Fruit fly (Drosophila melanogaster): ENCODE measurements around the gene meigo.

meigo gene

DNA sequence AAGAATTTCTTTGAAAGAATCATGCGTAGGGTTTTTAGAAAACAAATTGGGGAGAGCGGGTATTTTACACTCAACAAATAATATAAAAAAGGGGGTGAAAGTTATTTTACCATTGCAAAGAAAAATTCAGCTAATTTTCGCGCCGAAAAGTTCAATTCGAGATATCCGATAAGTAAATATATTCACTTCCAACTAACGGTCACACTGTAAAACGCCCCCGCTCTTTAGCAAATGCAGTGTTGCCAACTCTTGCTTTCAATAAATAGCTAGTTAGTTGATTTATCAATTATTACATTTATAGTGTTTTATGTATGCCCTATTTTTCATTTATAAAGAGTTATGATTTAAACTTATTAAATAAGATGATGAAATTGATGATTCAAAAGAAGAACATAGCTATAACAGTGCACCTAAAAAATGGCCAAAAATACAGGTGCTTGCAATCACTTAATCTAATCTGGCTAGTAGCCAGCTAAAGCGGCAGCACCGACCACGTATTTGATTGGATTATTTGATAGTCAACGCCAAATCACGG is at the start of gene meigo (continued):
- no peak for TF ChIP-seq CG16779 (tag; optimal IDR thresholded peaks at IDR 0.05)
- no peak for TF ChIP-seq Hr38 (GFP tag; optimal IDR thresholded peaks at IDR 0.05)
- TF ChIP-seq Blimp-1 (GFP tag; optimal IDR thresholded peaks at IDR 0.05), result no peak
- TF ChIP-seq CG11762 (GFP tag; optimal IDR thresholded peaks at IDR 0.05; ENCODE audit: insufficient read depth), result no peak
- TF ChIP-seq OdsH (GFP tag; optimal IDR thresholded peaks at IDR 0.05), result no peak
- TF ChIP-seq CG9139 (GFP tag; optimal IDR thresholded peaks at IDR 0.05), result no peak
- TF ChIP-seq CG6792 (GFP tag; optimal IDR thresholded peaks at IDR 0.05), result peak; percentile 47

DNA sequence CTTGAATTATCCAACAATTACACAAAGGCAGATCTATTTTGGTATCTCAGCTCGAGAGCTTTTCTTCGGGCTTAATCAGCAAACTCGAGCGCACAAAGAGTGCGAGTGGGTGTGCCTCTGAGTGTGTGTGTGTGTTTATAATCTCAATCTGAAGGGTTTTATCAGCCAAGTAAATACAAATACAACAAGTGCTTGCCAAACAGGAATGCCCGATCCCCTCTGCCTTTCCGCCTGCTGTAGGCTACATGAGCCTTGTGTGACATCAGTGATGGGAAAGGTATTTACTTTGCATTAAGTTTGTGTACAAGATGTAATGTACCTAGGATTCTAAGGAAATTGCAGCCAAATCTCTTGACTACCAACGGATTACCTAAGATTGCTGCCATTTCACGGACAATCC is 48.7 kb upstream of the meigo start:
- TF ChIP-seq fd59A (GFP tag; optimal IDR thresholded peaks at IDR 0.05) (peak; percentile 35), CG6792 (GFP tag; optimal IDR thresholded peaks at IDR 0.05) (peak; percentile 43), Eip78C (GFP tag) (peak; percentile 87), CG31627 (GFP tag; optimal IDR thresholded peaks at IDR 0.05) (no peak), topi (GFP tag; optimal IDR thresholded peaks at IDR 0.05) (peak; percentile 51), spab (GFP tag; optimal IDR thresholded peaks at IDR 0.05) (peak; percentile 24), lz (GFP tag; optimal IDR thresholded peaks at IDR 0.05) (peak; percentile 3), salr (GFP tag; optimal IDR thresholded peaks at IDR 0.05) (peak in 1 of 2 experiments; percentile 30), dac (GFP tag; optimal IDR thresholded peaks at IDR 0.05) (no peak), eg (GFP tag; IDR thresholded peaks at IDR 0.05) (peak; percentile 41; the same call in 2 of the 3 replicates), esn (GFP tag; optimal IDR thresholded peaks at IDR 0.05) (peak; percentile 48), Sox14 (GFP tag; optimal IDR thresholded peaks at IDR 0.05) (peak; percentile 13), CG11902 (GFP tag; optimal IDR thresholded peaks at IDR 0.05) (no peak), CG34406 (GFP tag; optimal IDR thresholded peaks at IDR 0.05) (peak; percentile 42), svp (GFP tag) (peak; percentile 22), CG6808 (GFP tag; optimal IDR thresholded peaks at IDR 0.05) (peak; percentile 23), CG9139 (GFP tag; optimal IDR thresholded peaks at IDR 0.05) (no peak), Ets96B (tag; optimal IDR thresholded peaks at IDR 0.05) (no peak), CG6163 (GFP tag; IDR thresholded peaks at IDR 0.05) (peak; percentile 72), vri (GFP tag; optimal IDR thresholded peaks at IDR 0.05) (peak; percentile 18), CG1621 (tag; optimal IDR thresholded peaks at IDR 0.05) (no peak), CG7368 (GFP tag; optimal IDR thresholded peaks at IDR 0.05) (peak; percentile 58), Blimp-1 (GFP tag; optimal IDR thresholded peaks at IDR 0.05) (peak; percentile 24), Eip75B (GFP tag; optimal IDR thresholded peaks at IDR 0.05) (peak; percentile 13), CG8119 (GFP tag; IDR thresholded peaks at IDR 0.05) (no peak), ss (GFP tag; optimal IDR thresholded peaks at IDR 0.05) (peak in 1 of 2 experiments; percentile 57), net (GFP tag; optimal IDR thresholded peaks at IDR 0.05) (no peak), CG8319 (GFP tag; optimal IDR thresholded peaks at IDR 0.05) (peak; percentile 3), CG4318 (GFP tag; optimal IDR thresholded peaks at IDR 0.05) (no peak), CG10669 (GFP tag; optimal IDR thresholded peaks at IDR 0.05) (peak; percentile 52), CG6854 (GFP tag; optimal IDR thresholded peaks at IDR 0.05) (peak; percentile 56)

- TF ChIP-seq svp (GFP tag) (peak; percentile 63), CG34406 (GFP tag; optimal IDR thresholded peaks at IDR 0.05) (no peak), spab (GFP tag; optimal IDR thresholded peaks at IDR 0.05) (no peak), fd85E (GFP tag; optimal IDR thresholded peaks at IDR 0.05) (no peak), Ets21C (GFP tag; optimal IDR thresholded peaks at IDR 0.05) (no peak), Eip78C (GFP tag) (peak; percentile 23), CG10669 (GFP tag; optimal IDR thresholded peaks at IDR 0.05) (no peak), CG16779 (tag; optimal IDR thresholded peaks at IDR 0.05) (no peak), Sox14 (GFP tag; optimal IDR thresholded peaks at IDR 0.05) (no peak), CG11902 (GFP tag; optimal IDR thresholded peaks at IDR 0.05) (no peak)
Observed at dm6 chr3R:21090230-21091021, 47.6 kb upstream of the meigo start.

Measured in whole organism, prepupa.